Worm (Caenorhabditis elegans): ENCODE data around the gene F56H9.2.

Gene F56H9.2

DNA sequence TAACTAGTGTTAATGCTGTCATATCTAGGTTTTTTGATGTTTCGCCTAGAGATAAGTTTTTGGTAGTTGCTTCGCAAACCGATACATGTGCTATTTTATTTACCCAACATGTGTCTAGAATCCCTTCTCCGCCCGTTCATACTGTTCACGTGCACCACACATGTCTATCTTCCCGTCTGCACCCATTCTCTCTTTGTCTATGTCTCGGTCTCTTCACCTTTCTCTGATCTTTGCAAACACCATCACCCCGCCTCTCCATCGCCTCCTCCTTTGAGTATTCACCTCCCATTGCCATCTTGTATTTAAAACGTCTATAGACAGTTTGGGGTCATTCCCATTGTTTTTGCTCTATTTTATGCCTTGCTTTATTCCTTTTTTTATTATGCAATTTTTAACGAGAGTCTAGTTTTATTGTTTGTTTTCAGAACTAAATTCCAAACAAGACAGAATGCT, at the start of gene F56H9.2:
F56H9.2 (plus strand) TSS at position 426 of the 453 bp plus-strand sequence.
- TF ChIP-seq nhr-11 (tag; optimal IDR thresholded peaks at IDR 0.05) (no peak), elt-3 (tag; optimal IDR thresholded peaks at IDR 0.05) (no peak), mml-1 (tag; optimal IDR thresholded peaks at IDR 0.05) (peak; percentile 96), sea-2 (GFP tag; optimal IDR thresholded peaks at IDR 0.05) (no peak), nhr-76 (tag; optimal IDR thresholded peaks at IDR 0.05) (no peak), ceh-28 (tag; optimal IDR thresholded peaks at IDR 0.05) (peak; percentile 61), eor-1 (tag; optimal IDR thresholded peaks at IDR 0.05) (no peak), jun-1 (tag; optimal IDR thresholded peaks at IDR 0.05) (peak; percentile 62), ceh-16 (tag; optimal IDR thresholded peaks at IDR 0.05) (no peak), ztf-4 (tag; optimal IDR thresholded peaks at IDR 0.05) (no peak), nhr-77 (tag; optimal IDR thresholded peaks at IDR 0.05) (no peak), unc-39 (tag; optimal IDR thresholded peaks at IDR 0.05) (no peak), ceh-82 (tag; optimal IDR thresholded peaks at IDR 0.05) (no peak), elt-2 (tag; optimal IDR thresholded peaks at IDR 0.05) (peak; percentile 85), nhr-43 (tag; optimal IDR thresholded peaks at IDR 0.05; ENCODE audit: poor library complexity, severe bottlenecking) (peak; percentile 89), tbx-2 (tag; optimal IDR thresholded peaks at IDR 0.05) (peak; percentile 11), nhr-237 (tag; optimal IDR thresholded peaks at IDR 0.05) (no peak), nhr-23 (tag; optimal IDR thresholded peaks at IDR 0.05) (peak; percentile 71), daf-12 (tag; optimal IDR thresholded peaks at IDR 0.05) (no peak), pqm-1 (tag; optimal IDR thresholded peaks at IDR 0.05) (peak; percentile 71), nhr-12 (tag; optimal IDR thresholded peaks at IDR 0.05) (no peak), pha-4 (tag; optimal IDR thresholded peaks at IDR 0.05) (peak; percentile 90), fkh-10 (GFP tag; optimal IDR thresholded peaks at IDR 0.05) (no peak), egl-27 (tag; optimal IDR thresholded peaks at IDR 0.05) (peak; percentile 74), fos-1 (tag; optimal IDR thresholded peaks at IDR 0.05) (no peak), ceh-9 (tag; optimal IDR thresholded peaks at IDR 0.05) (no peak), hmg-11 (tag; optimal IDR thresholded peaks at IDR 0.05) (no peak), skn-1 (tag; optimal IDR thresholded peaks at IDR 0.05) (no peak), nhr-28 (tag; optimal IDR thresholded peaks at IDR 0.05) (no peak), lsy-12 (tag; optimal IDR thresholded peaks at IDR 0.05) (no peak), elt-1 (tag; optimal IDR thresholded peaks at IDR 0.05) (peak; percentile 19), mdl-1 (tag; optimal IDR thresholded peaks at IDR 0.05) (peak; percentile 72), ztf-11 (tag; optimal IDR thresholded peaks at IDR 0.05) (no peak), lin-15B (tag; optimal IDR thresholded peaks at IDR 0.05) (no peak), fkh-2 (tag; optimal IDR thresholded peaks at IDR 0.05) (no peak), ZK546.5 (tag; optimal IDR thresholded peaks at IDR 0.05) (no peak), ama-1 (optimal IDR thresholded peaks at IDR 0.05) (peak; percentile 8), zag-1 (tag; optimal IDR thresholded peaks at IDR 0.05) (no peak), snpc-4 (tag; optimal IDR thresholded peaks at IDR 0.05) (no peak), nhr-67 (tag; optimal IDR thresholded peaks at IDR 0.05) (no peak), unc-62 (GFP tag; optimal IDR thresholded peaks at IDR 0.05) (no peak), egl-5 (tag; optimal IDR thresholded peaks at IDR 0.05) (no peak), R02D3.7 (tag; optimal IDR thresholded peaks at IDR 0.05) (peak; percentile 27), nfya-1 (tag; optimal IDR thresholded peaks at IDR 0.05; ENCODE audit: insufficient read depth) (peak; percentile 64), nhr-25 (tag; optimal IDR thresholded peaks at IDR 0.05) (peak; percentile 93), lin-39 (tag; optimal IDR thresholded peaks at IDR 0.05) (no peak), aly-2 (tag; optimal IDR thresholded peaks at IDR 0.05) (no peak)

ce11 chrV:12588030-12588429, 49.4 kb upstream of the F56H9.2 start, which contains the start of gene C14C10.1:
TSS of gene C14C10.1 (plus strand) at chrV:12588330.
- TF ChIP-seq elt-3 (tag; optimal IDR thresholded peaks at IDR 0.05) (no peak), sea-2 (GFP tag; optimal IDR thresholded peaks at IDR 0.05) (no peak), ceh-82 (tag; optimal IDR thresholded peaks at IDR 0.05) (no peak), ztf-4 (tag; optimal IDR thresholded peaks at IDR 0.05) (no peak), mml-1 (tag; optimal IDR thresholded peaks at IDR 0.05) (no peak), unc-62 (GFP tag; optimal IDR thresholded peaks at IDR 0.05) (no peak), unc-39 (tag; optimal IDR thresholded peaks at IDR 0.05) (no peak)
